Worm (Caenorhabditis elegans) whole organism, early embryonic: Measurements from ENCODE around the gene gst-22.

ENCODE experiments used
- ama-1 ChIP-seq: fragments of 150-350 bp; optimal IDR thresholded peaks from 2 replicates; lab custom pipeline; 2014
- hmbx-1 ChIP-seq: sonication (generic microtip); optimal IDR thresholded peaks from 2 replicates; lab custom pipeline; 2016; ENCODE audit warnings: mild to moderate bottlenecking, missing genetic modification characterization, missing compliant biosample characterization

ce11 chrV:16225524-16226116 is 6.5 kb downstream of the gst-22 start:
- TF ChIP-seq ama-1 (lab: Kevin White, UChicago), result no peak
- no peak for TF ChIP-seq hmbx-1 (tag; lab: Kevin White, UChicago)
